Fruit fly (Drosophila melanogaster): ENCODE data around the gene CG4995.

CG4995 gene

dm6 chr2L:10334854-10335277, 12.6 kb downstream of the CG4995 start:
- no peak for TF ChIP-seq dan (GFP tag; IDR thresholded peaks at IDR 0.05)
- peak; percentile 78 for TF ChIP-seq pfk (GFP tag; optimal IDR thresholded peaks at IDR 0.05)
- no peak for TF ChIP-seq zfh1 (GFP tag; IDR thresholded peaks at IDR 0.05)
- TF ChIP-seq CG11560 (tag; IDR thresholded peaks at IDR 0.05) = no peak
- peak; percentile 77 for TF ChIP-seq caup (GFP tag; optimal IDR thresholded peaks at IDR 0.05; ENCODE audit: severe bottlenecking)
- peak; percentile 30; the same call in 1 of the 2 replicates for TF ChIP-seq E2f2 (GFP tag; IDR thresholded peaks at IDR 0.05)
- no peak for TF ChIP-seq CG9876 (GFP tag; optimal IDR thresholded peaks at IDR 0.05)
- TF ChIP-seq chn (GFP tag; optimal IDR thresholded peaks at IDR 0.05) = no peak
- peak; percentile 64 for TF ChIP-seq CG10147 (GFP tag; optimal IDR thresholded peaks at IDR 0.05)
- no peak for TF ChIP-seq tio (GFP tag; optimal IDR thresholded peaks at IDR 0.05)
- peak; percentile 69 for TF ChIP-seq Scr (GFP tag; IDR thresholded peaks at IDR 0.05; ENCODE audit: partially characterized antibody)
- TF ChIP-seq Bgb (GFP tag; IDR thresholded peaks at IDR 0.05; ENCODE audit: partially characterized antibody) = peak; percentile 74
- TF ChIP-seq CG16779 (GFP tag; IDR thresholded peaks at IDR 0.05) = no peak
- no peak for TF ChIP-seq hkb (optimal IDR thresholded peaks at IDR 0.05)
- TF ChIP-seq hkb (GFP tag; IDR thresholded peaks at IDR 0.05) = peak; percentile 69
- TF ChIP-seq twi (tag; optimal IDR thresholded peaks at IDR 0.05) = peak; percentile 51
- peak; percentile 82 for TF ChIP-seq CG8924 (tag; optimal IDR thresholded peaks at IDR 0.05)
- no peak for TF ChIP-seq Dfd (GFP tag; optimal IDR thresholded peaks at IDR 0.05)
- peak; percentile 98 for TF ChIP-seq kni (GFP tag; optimal IDR thresholded peaks at IDR 0.05)
- no peak for TF ChIP-seq Neu2 (GFP tag; optimal IDR thresholded peaks at IDR 0.05; ENCODE audit: borderline replicate concordance)
- TF ChIP-seq CG30403 (GFP tag; optimal IDR thresholded peaks at IDR 0.05) = peak; percentile 13
- peak; percentile 72 for TF ChIP-seq CG17568 (GFP tag; optimal IDR thresholded peaks at IDR 0.05)
- no peak for TF ChIP-seq Ets65A (GFP tag)
- no peak for TF ChIP-seq CG15073 (GFP tag; optimal IDR thresholded peaks at IDR 0.05)
- TF ChIP-seq zen (tag; optimal IDR thresholded peaks at IDR 0.05) = peak; percentile 29
- TF ChIP-seq CG7271 (tag; optimal IDR thresholded peaks at IDR 0.05) = no peak
- TF ChIP-seq unc-4 (GFP tag; IDR thresholded peaks at IDR 0.05; ENCODE audit: partially characterized antibody) = peak; percentile 67
- peak; percentile 90 for TF ChIP-seq Hmr (GFP tag; optimal IDR thresholded peaks at IDR 0.05)
- TF ChIP-seq Oaz (GFP tag; IDR thresholded peaks at IDR 0.05) = no peak
- no peak for TF ChIP-seq hth (optimal IDR thresholded peaks at IDR 0.05)
- peak; percentile 6 for TF ChIP-seq Max (GFP tag; optimal IDR thresholded peaks at IDR 0.05)
- TF ChIP-seq CG15011 (GFP tag; optimal IDR thresholded peaks at IDR 0.05) = peak; percentile 45
- TF ChIP-seq B-H2 (GFP tag; optimal IDR thresholded peaks at IDR 0.05) = peak; percentile 87
- peak; percentile 10 for TF ChIP-seq CoRest (tag; optimal IDR thresholded peaks at IDR 0.05)
- no peak for TF ChIP-seq esg (GFP tag; conservative IDR thresholded peaks at IDR 0.05)
- peak; percentile 26 for TF ChIP-seq CG9609 (GFP tag; optimal IDR thresholded peaks at IDR 0.05)
- no peak for TF ChIP-seq usp (GFP tag; optimal IDR thresholded peaks at IDR 0.05)
- TF ChIP-seq ab (GFP tag; optimal IDR thresholded peaks at IDR 0.05) = peak; percentile 51
- peak in 1 of 2 experiments; percentile 40 for TF ChIP-seq Hr51 (GFP tag; optimal IDR thresholded peaks at IDR 0.05)
- TF ChIP-seq ap (GFP tag; IDR thresholded peaks at IDR 0.05) = no peak
- TF ChIP-seq CG30020 (tag; optimal IDR thresholded peaks at IDR 0.05) = peak; percentile 96
- peak; percentile 90 for TF ChIP-seq CG13296 (GFP tag; optimal IDR thresholded peaks at IDR 0.05)
- peak; percentile 34 for TF ChIP-seq gfzf (GFP tag; optimal IDR thresholded peaks at IDR 0.05)
- no peak for TF ChIP-seq fd96Cb (tag; optimal IDR thresholded peaks at IDR 0.05)
- no peak for TF ChIP-seq Atf3 (GFP tag; optimal IDR thresholded peaks at IDR 0.05)
- peak; percentile 6 for TF ChIP-seq Hr3 (GFP tag; optimal IDR thresholded peaks at IDR 0.05)
- no peak for TF ChIP-seq Hey (tag; optimal IDR thresholded peaks at IDR 0.05)
- no peak for TF ChIP-seq CG3847 (GFP tag; IDR thresholded peaks at IDR 0.05)
- TF ChIP-seq CG18764 (GFP tag; optimal IDR thresholded peaks at IDR 0.05) = no peak
- TF ChIP-seq CG11398 (GFP tag; optimal IDR thresholded peaks at IDR 0.05) = peak; percentile 30
- peak; percentile 87 for TF ChIP-seq CG7987 (GFP tag; optimal IDR thresholded peaks at IDR 0.05)
- no peak for TF ChIP-seq Dip3 (GFP tag; optimal IDR thresholded peaks at IDR 0.05)
